Fruit fly (Drosophila melanogaster): Measurements from ENCODE around the gene CG12971.

Gene CG12971

dm6 chr3L:21382158-21382610 is 25.9 kb upstream of the CG12971 start, which contains the start of gene rgn (continued):
- TF ChIP-seq Lhr (GFP tag; optimal IDR thresholded peaks at IDR 0.05) = no peak
- TF ChIP-seq CG33557 (GFP tag; optimal IDR thresholded peaks at IDR 0.05) = no peak
- peak; percentile 42 for TF ChIP-seq exex (tag; optimal IDR thresholded peaks at IDR 0.05)
- TF ChIP-seq Neu2 (GFP tag; optimal IDR thresholded peaks at IDR 0.05; ENCODE audit: borderline replicate concordance) = no peak
- peak; percentile 37; the same call in 1 of the 2 replicates for TF ChIP-seq CG42726 (GFP tag; IDR thresholded peaks at IDR 0.05; ENCODE audit: partially characterized antibody)
- TF ChIP-seq Chrac-16 (GFP tag; optimal IDR thresholded peaks at IDR 0.05) = peak; percentile 64
- peak; percentile 0 for TF ChIP-seq run (tag; optimal IDR thresholded peaks at IDR 0.05)
- peak; percentile 81 for TF ChIP-seq Ada2b (GFP tag; IDR thresholded peaks at IDR 0.05)
- TF ChIP-seq CG11696 (GFP tag; IDR thresholded peaks at IDR 0.05) = peak; percentile 70; the same call in 1 of the 2 replicates
- TF ChIP-seq cg (GFP tag; optimal IDR thresholded peaks at IDR 0.05) = no peak
- peak; percentile 1 for TF ChIP-seq CTCF (GFP tag; optimal IDR thresholded peaks at IDR 0.05)
- peak; percentile 91 for TF ChIP-seq Ets65A (GFP tag)
- TF ChIP-seq CG9797 (GFP tag; optimal IDR thresholded peaks at IDR 0.05) = no peak
- TF ChIP-seq CG2129 (GFP tag; IDR thresholded peaks at IDR 0.05; ENCODE audit: partially characterized antibody) = no peak
- TF ChIP-seq Mad (GFP tag; optimal IDR thresholded peaks at IDR 0.05) = no peak
- TF ChIP-seq pita (GFP tag; optimal IDR thresholded peaks at IDR 0.05) = no peak
- TF ChIP-seq CG10654 (GFP tag; optimal IDR thresholded peaks at IDR 0.05) = peak; percentile 56
- TF ChIP-seq CG16779 (GFP tag; IDR thresholded peaks at IDR 0.05) = peak; percentile 49; the same call in 1 of the 2 replicates
- TF ChIP-seq Hmr (GFP tag; optimal IDR thresholded peaks at IDR 0.05) = peak; percentile 92
- TF ChIP-seq CG7786 (GFP tag; optimal IDR thresholded peaks at IDR 0.05) = peak; percentile 72
- peak; percentile 81 for TF ChIP-seq row (GFP tag; IDR thresholded peaks at IDR 0.05)
- TF ChIP-seq Adf1 (GFP tag; IDR thresholded peaks at IDR 0.05) = peak; percentile 76
- no peak for TF ChIP-seq inv (GFP tag; IDR thresholded peaks at IDR 0.05; ENCODE audit: partially characterized antibody)
- TF ChIP-seq org-1 (GFP tag; optimal IDR thresholded peaks at IDR 0.05) = peak; percentile 66
- peak; percentile 76 for TF ChIP-seq CG31224 (GFP tag; IDR thresholded peaks at IDR 0.05)
- peak; percentile 75 for TF ChIP-seq CG6765 (GFP tag; optimal IDR thresholded peaks at IDR 0.05)
- peak; percentile 86 for TF ChIP-seq Fer1 (GFP tag; optimal IDR thresholded peaks at IDR 0.05)
- peak; percentile 43 for TF ChIP-seq Ssrp (tag; optimal IDR thresholded peaks at IDR 0.05)
- peak; percentile 73; the same call in 2 of the 3 replicates for TF ChIP-seq Mrtf (GFP tag; IDR thresholded peaks at IDR 0.05)
- peak; percentile 74 for TF ChIP-seq Fer3 (tag; optimal IDR thresholded peaks at IDR 0.05)
- TF ChIP-seq phol (tag; optimal IDR thresholded peaks at IDR 0.05) = peak; percentile 70
- TF ChIP-seq pan (optimal IDR thresholded peaks at IDR 0.05) = no peak
- peak in 1 of 2 experiments; percentile 77 for TF ChIP-seq pan (GFP tag; optimal IDR thresholded peaks at IDR 0.05 in 1 of 2, IDR thresholded peaks at IDR 0.05 in 1 of 2)
- peak; percentile 58 for TF ChIP-seq D19A (tag; optimal IDR thresholded peaks at IDR 0.05)
- TF ChIP-seq CG15514 (GFP tag; optimal IDR thresholded peaks at IDR 0.05) = peak; percentile 56
- peak; percentile 16 for TF ChIP-seq trh (GFP tag; optimal IDR thresholded peaks at IDR 0.05)
- TF ChIP-seq pho (GFP tag; optimal IDR thresholded peaks at IDR 0.05) = peak; percentile 71
- TF ChIP-seq CG9609 (GFP tag; optimal IDR thresholded peaks at IDR 0.05) = peak; percentile 70
- peak in 1 of 2 experiments; percentile 88 for TF ChIP-seq Hr51 (GFP tag; optimal IDR thresholded peaks at IDR 0.05)
- TF ChIP-seq CG16813 (GFP tag; IDR thresholded peaks at IDR 0.05; ENCODE audit: partially characterized antibody) = no peak
- peak; percentile 70 for TF ChIP-seq CG14014 (GFP tag; IDR thresholded peaks at IDR 0.05)
- TF ChIP-seq sug (tag; optimal IDR thresholded peaks at IDR 0.05) = peak; percentile 53
- TF ChIP-seq Drgx (GFP tag; IDR thresholded peaks at IDR 0.05) = peak; percentile 86
- TF ChIP-seq ham (GFP tag; IDR thresholded peaks at IDR 0.05) = 0 out of 2 replicates have a peak, but pooled peaks have one; percentile 45
- peak; percentile 72 for TF ChIP-seq CG9215 (GFP tag; IDR thresholded peaks at IDR 0.05)
- TF ChIP-seq CG3163 (GFP tag; optimal IDR thresholded peaks at IDR 0.05) = peak; percentile 87
- TF ChIP-seq CG13287 (GFP tag; IDR thresholded peaks at IDR 0.05; ENCODE audit: partially characterized antibody) = peak; percentile 65; the same call in 1 of the 2 replicates
- TF ChIP-seq seq (GFP tag; IDR thresholded peaks at IDR 0.05) = peak; percentile 71
- no peak for TF ChIP-seq CG17612 (GFP tag; IDR thresholded peaks at IDR 0.05)
- no peak for TF ChIP-seq CG10959 (GFP tag; IDR thresholded peaks at IDR 0.05)
- TF ChIP-seq vnd (GFP tag; IDR thresholded peaks at IDR 0.05; ENCODE audit: partially characterized antibody) = no peak
